Fruit fly (Drosophila melanogaster) whole organism, embryonic: ENCODE results near the gene CG8301.

Source experiments
- Abd-B ChIP-seq: fragments of 200-800 bp; sonication (Bioruptor generic); optimal IDR thresholded peaks from 2 replicates; lab custom pipeline; 2018; ENCODE audit warnings: missing biosample characterization, mild to moderate bottlenecking, missing genetic modification characterization, moderate library complexity
- Ada2b ChIP-seq: fragments of 200-800 bp; sonication (Bioruptor generic); IDR thresholded peaks from 2 replicates; pipeline ENCODE4 v1.3.6; 2022; ENCODE audit warnings: missing biosample characterization, missing genetic modification characterization
- B-H2 ChIP-seq: fragments of 200-800 bp; sonication (Bioruptor generic); optimal IDR thresholded peaks from 2 replicates; lab custom pipeline; 2018; ENCODE audit warnings: missing biosample characterization, mild to moderate bottlenecking, missing genetic modification characterization
- CG10959 ChIP-seq: fragments of 200-800 bp; sonication (Bioruptor generic); IDR thresholded peaks from 2 replicates; pipeline ENCODE4 v1.3.6; 2022; ENCODE audit warnings: missing biosample characterization, missing genetic modification characterization
- CG12769 ChIP-seq: fragments of 200-800 bp; sonication (Bioruptor generic); optimal IDR thresholded peaks from 2 replicates; lab custom pipeline; 2019; ENCODE audit warnings: missing biosample characterization, mild to moderate bottlenecking, missing genetic modification characterization, moderate library complexity
- CG13296 ChIP-seq: fragments of 200-800 bp; sonication (Bioruptor generic); optimal IDR thresholded peaks from 3 replicates; lab custom pipeline; 2018; ENCODE audit warnings: missing biosample characterization, mild to moderate bottlenecking, missing genetic modification characterization
- CG14050 ChIP-seq: fragments of 200-800 bp; sonication (Bioruptor generic); IDR thresholded peaks from 3 replicates; pipeline ENCODE4 v1.3.6; 2022; ENCODE audit warnings: missing biosample characterization, missing genetic modification characterization
- CG15514 ChIP-seq: fragments of 200-800 bp; sonication (Bioruptor generic); optimal IDR thresholded peaks from 3 replicates; lab custom pipeline; 2017; ENCODE audit warnings: missing biosample characterization, missing genetic modification characterization, mild to moderate bottlenecking, moderate library complexity, missing genetic modification reagents
- CG15601 ChIP-seq: fragments of 200-800 bp; sonication (Bioruptor generic); optimal IDR thresholded peaks from 3 replicates; lab custom pipeline; 2019; ENCODE audit warnings: missing biosample characterization, mild to moderate bottlenecking, missing genetic modification characterization, moderate library complexity
- CG16779 ChIP-seq: fragments of 200-800 bp; sonication (Bioruptor generic); IDR thresholded peaks from 2 replicates; pipeline ENCODE4 v1.3.6; 2022; ENCODE audit warnings: missing biosample characterization, missing genetic modification characterization
- CG2199 ChIP-seq: fragments of 200-800 bp; sonication (Bioruptor generic); IDR thresholded peaks from 3 replicates; pipeline ENCODE4 v1.3.6; 2022; ENCODE audit warnings: missing biosample characterization, missing genetic modification characterization
- CG2712 ChIP-seq: fragments of 200-800 bp; optimal IDR thresholded peaks from 3 replicates; lab custom pipeline; 2019; ENCODE audit warnings: missing biosample characterization, mild to moderate bottlenecking, missing genetic modification characterization, moderate library complexity
- CG30431 ChIP-seq: fragments of 200-800 bp; sonication (Bioruptor generic); optimal IDR thresholded peaks from 2 replicates; lab custom pipeline; 2017; ENCODE audit warnings: missing biosample characterization, missing genetic modification characterization
- CG5953 ChIP-seq: fragments of 200-800 bp; sonication (Bioruptor generic); IDR thresholded peaks from 2 replicates; pipeline ENCODE4 v1.3.6; 2022; ENCODE audit warnings: missing biosample characterization, missing genetic modification characterization
- CG7745 ChIP-seq: fragments of 200-800 bp; sonication (Bioruptor generic); optimal IDR thresholded peaks from 2 replicates; lab custom pipeline; 2018; ENCODE audit warnings: missing biosample characterization, mild to moderate bottlenecking, missing genetic modification characterization, moderate library complexity
- CG9437 ChIP-seq: fragments of 200-800 bp; sonication (Bioruptor generic); optimal IDR thresholded peaks from 2 replicates; lab custom pipeline; 2018; ENCODE audit warnings: missing biosample characterization, mild to moderate bottlenecking, missing genetic modification characterization
- Camta ChIP-seq: fragments of 200-800 bp; sonication (Bioruptor generic); optimal IDR thresholded peaks from 2 replicates; lab custom pipeline; 2016; ENCODE audit warnings: missing biosample characterization, missing genetic modification characterization
- Chrac-16 ChIP-seq: fragments of 200-800 bp; sonication (Bioruptor generic); optimal IDR thresholded peaks from 3 replicates; lab custom pipeline; 2016; ENCODE audit warnings: missing biosample characterization, missing genetic modification characterization
- CoRest ChIP-seq: fragments of 200-800 bp; sonication (Bioruptor generic); optimal IDR thresholded peaks from 3 replicates; lab custom pipeline; 2018; ENCODE audit warnings: missing biosample characterization, mild to moderate bottlenecking, missing genetic modification characterization, moderate library complexity
- CrebB ChIP-seq: fragments of 200-800 bp; sonication (Bioruptor generic); optimal IDR thresholded peaks from 3 replicates; lab custom pipeline; 2018; ENCODE audit warnings: missing biosample characterization, mild to moderate bottlenecking, missing genetic modification characterization
- D19A ChIP-seq: fragments of 200-800 bp; optimal IDR thresholded peaks from 3 replicates; lab custom pipeline; 2019; ENCODE audit warnings: missing biosample characterization, mild to moderate bottlenecking, missing genetic modification characterization, moderate library complexity
- Dp ChIP-seq: fragments of 200-800 bp; sonication (Bioruptor generic); optimal IDR thresholded peaks from 2 replicates; lab custom pipeline; 2018; ENCODE audit warnings: missing biosample characterization, mild to moderate bottlenecking, missing genetic modification characterization, moderate library complexity
- E2f2 ChIP-seq: fragments of 200-800 bp; sonication (Bioruptor generic); IDR thresholded peaks from 2 replicates; pipeline ENCODE4 v1.3.6; 2022; ENCODE audit warnings: missing biosample characterization, missing genetic modification characterization
- Fer1 ChIP-seq: fragments of 200-800 bp; sonication (Bioruptor generic); optimal IDR thresholded peaks from 2 replicates; lab custom pipeline; 2017; ENCODE audit warnings: missing biosample characterization, mild to moderate bottlenecking, missing genetic modification characterization
- H2.0 ChIP-seq: fragments of 200-800 bp; sonication (Bioruptor generic); IDR thresholded peaks from 2 replicates; pipeline ENCODE4 v1.3.6; 2022; ENCODE audit warnings: missing biosample characterization, missing genetic modification characterization
- HmgD ChIP-seq: fragments of 200-800 bp; sonication (Bioruptor generic); optimal IDR thresholded peaks from 3 replicates; lab custom pipeline; 2016; ENCODE audit warnings: missing biosample characterization, missing genetic modification characterization
- Mes4 ChIP-seq: fragments of 200-800 bp; sonication (Bioruptor generic); optimal IDR thresholded peaks from 2 replicates; lab custom pipeline; 2016; ENCODE audit warnings: missing biosample characterization, missing genetic modification characterization
- Mrtf ChIP-seq: fragments of 200-800 bp; sonication (Bioruptor generic); IDR thresholded peaks from 3 replicates; pipeline ENCODE4 v1.3.6; 2022; ENCODE audit warnings: missing biosample characterization, missing genetic modification characterization
- Sin3A ChIP-seq: fragments of >200 bp; optimal IDR thresholded peaks from 2 replicates; lab custom pipeline; 2018
- abd-A ChIP-seq: fragments of 200-800 bp; sonication (Bioruptor generic); optimal IDR thresholded peaks from 3 replicates; lab custom pipeline; 2019; ENCODE audit warnings: missing biosample characterization, mild to moderate bottlenecking, missing genetic modification characterization, moderate library complexity
- az2 ChIP-seq: fragments of 200-800 bp; sonication (Bioruptor generic); optimal IDR thresholded peaks from 3 replicates; lab custom pipeline; 2016; ENCODE audit warnings: missing biosample characterization, missing genetic modification characterization
- br ChIP-seq: fragments of >200 bp; optimal IDR thresholded peaks from 2 replicates; lab custom pipeline; 2017
- cato ChIP-seq: fragments of 200-800 bp; sonication (Bioruptor generic); optimal IDR thresholded peaks from 2 replicates; lab custom pipeline; 2016; ENCODE audit warnings: missing biosample characterization, missing genetic modification characterization, borderline replicate concordance
- da ChIP-seq: fragments of 200-800 bp; sonication (Bioruptor generic); optimal IDR thresholded peaks from 2 replicates; lab custom pipeline; 2016; ENCODE audit warnings: missing biosample characterization, missing genetic modification characterization
- dimm ChIP-seq: fragments of 200-800 bp; sonication (Bioruptor generic); IDR thresholded peaks from 2 replicates; pipeline ENCODE4 v1.3.6; 2022; ENCODE audit warnings: missing biosample characterization, missing genetic modification characterization
- disco-r ChIP-seq: fragments of 200-800 bp; sonication (Bioruptor generic); optimal IDR thresholded peaks from 2 replicates; lab custom pipeline; 2016; ENCODE audit warnings: missing biosample characterization, missing genetic modification characterization
- dpn ChIP-seq, 2 experiments: fragments of 200-800 bp; sonication (Bioruptor generic); optimal IDR thresholded peaks; 3 replicates each; lab custom pipeline; 2016; ENCODE audit warnings: missing biosample characterization in 2 of 2, missing genetic modification characterization in 2 of 2
- lbe ChIP-seq: fragments of 200-800 bp; sonication (Bioruptor generic); optimal IDR thresholded peaks from 2 replicates; lab custom pipeline; 2016; ENCODE audit warnings: missing biosample characterization, mild to moderate bottlenecking, missing genetic modification characterization
- lmd ChIP-seq: fragments of 200-800 bp; sonication (Bioruptor generic); IDR thresholded peaks from 2 replicates; pipeline ENCODE4 v1.3.6; 2022; ENCODE audit warnings: missing biosample characterization, missing genetic modification characterization
- luna ChIP-seq: fragments of 200-800 bp; sonication (Bioruptor generic); optimal IDR thresholded peaks from 2 replicates; lab custom pipeline; 2016; ENCODE audit warnings: missing biosample characterization, missing genetic modification characterization
- pnt ChIP-seq: fragments of 200-800 bp; sonication (Bioruptor generic); optimal IDR thresholded peaks from 3 replicates; lab custom pipeline; 2016; ENCODE audit warnings: missing biosample characterization, missing genetic modification characterization
- psq ChIP-seq: fragments of 200-800 bp; sonication (Bioruptor generic); optimal IDR thresholded peaks from 2 replicates; lab custom pipeline; 2017; ENCODE audit warnings: missing biosample characterization, missing genetic modification characterization
- scrt ChIP-seq: fragments of 200-800 bp; sonication (Bioruptor generic); optimal IDR thresholded peaks from 2 replicates; lab custom pipeline; 2018; ENCODE audit warnings: missing biosample characterization, mild to moderate bottlenecking, missing genetic modification characterization, moderate library complexity
- sens ChIP-seq: fragments of 200-800 bp; sonication (Bioruptor generic); peaks from one replicate; lab custom pipeline; 2016; ENCODE audit warnings: missing biosample characterization, missing genetic modification characterization
- slp2 ChIP-seq: fragments of 200-800 bp; sonication (Bioruptor generic); optimal IDR thresholded peaks from 2 replicates; lab custom pipeline; 2016; ENCODE audit warnings: missing biosample characterization, missing genetic modification characterization
- sob ChIP-seq: fragments of 200-800 bp; sonication (Bioruptor generic); IDR thresholded peaks from 2 replicates; pipeline ENCODE4 v1.3.6; 2022; ENCODE audit warnings: missing biosample characterization, missing genetic modification characterization
- sug ChIP-seq: fragments of 200-800 bp; optimal IDR thresholded peaks from 2 replicates; lab custom pipeline; 2019; ENCODE audit warnings: missing biosample characterization, mild to moderate bottlenecking, missing genetic modification characterization, moderate library complexity
- tio ChIP-seq: fragments of 200-800 bp; sonication (Bioruptor generic); optimal IDR thresholded peaks from 2 replicates; lab custom pipeline; 2017; ENCODE audit warnings: missing biosample characterization, missing genetic modification characterization, inconsistent platforms
- unpg ChIP-seq: fragments of 200-800 bp; sonication (Bioruptor generic); optimal IDR thresholded peaks from 3 replicates; lab custom pipeline; 2018; ENCODE audit warnings: missing biosample characterization, mild to moderate bottlenecking, missing genetic modification characterization, moderate library complexity
- usp ChIP-seq: fragments of >200 bp; optimal IDR thresholded peaks from 2 replicates; lab custom pipeline; 2017; ENCODE audit warnings: missing biosample characterization, missing genetic modification characterization
- vvl ChIP-seq: fragments of 200-800 bp; sonication (Bioruptor generic); IDR thresholded peaks from 2 replicates; pipeline ENCODE4 v1.3.6; 2022; ENCODE audit warnings: missing biosample characterization, missing genetic modification characterization
- wor ChIP-seq: fragments of 200-800 bp; sonication (Bioruptor generic); IDR thresholded peaks from 2 replicates; pipeline ENCODE4 v1.3.6; 2022; ENCODE audit warnings: missing biosample characterization, missing genetic modification characterization
- z ChIP-seq: fragments of 200-800 bp; sonication (Bioruptor generic); IDR thresholded peaks from 3 replicates; pipeline ENCODE4 v1.3.6; 2022; ENCODE audit warnings: missing biosample characterization, missing genetic modification characterization

CG8301 gene

DNA sequence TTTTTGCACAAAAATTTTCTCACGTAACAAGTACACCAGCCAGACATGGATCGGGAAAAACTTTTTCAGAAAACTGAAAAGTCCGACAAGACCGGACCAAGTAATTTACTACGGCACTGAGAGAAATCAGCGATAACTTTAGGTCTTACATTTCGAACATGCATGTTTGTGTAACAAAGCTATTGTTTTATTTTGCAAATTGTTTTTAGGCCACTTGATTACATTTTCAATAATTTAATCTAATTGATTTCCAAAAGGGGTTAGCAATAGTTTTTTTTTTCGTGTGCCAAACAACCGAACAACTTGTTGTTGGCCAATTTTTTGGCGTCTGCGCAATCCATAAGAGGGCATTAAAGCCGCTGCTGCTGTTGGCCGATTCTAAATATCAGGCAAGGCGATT, 32.0 kb downstream of the CG8301 start (continued):
- TF ChIP-seq Mrtf (no peak; the same call in 2 of the 3 replicates), da (GFP tag; lab: Kevin White, UChicago) (no peak), CG5953 (no peak), CG9437 (GFP tag; lab: Kevin White, UChicago) (peak; percentile 39), CG12769 (tag; lab: Kevin White, UChicago) (peak; percentile 69), luna (GFP tag; lab: Kevin White, UChicago) (no peak), sug (tag; lab: Kevin White, UChicago) (no peak), z (GFP tag; lab: Robert Waterston, UW) (no peak), E2f2 (GFP tag; lab: Robert Waterston, UW) (0 out of 2 replicates have a peak, but pooled peaks have one; percentile 14), CG13296 (GFP tag; lab: Kevin White, UChicago) (peak; percentile 18), Abd-B (GFP tag; lab: Kevin White, UChicago) (peak; percentile 54), CrebB (no peak), az2 (GFP tag; lab: Kevin White, UChicago) (peak; percentile 47), CG15601 (tag; lab: Kevin White, UChicago) (no peak), Dp (GFP tag; lab: Kevin White, UChicago) (no peak), lbe (GFP tag; lab: Kevin White, UChicago) (peak; percentile 79), CG2199 (GFP tag; lab: Robert Waterston, UW) (no peak), usp (GFP tag; lab: Kevin White, UChicago) (no peak), CG30431 (GFP tag; lab: Kevin White, UChicago) (peak; percentile 33), CG14050 (no peak), tio (peak; percentile 44), unpg (GFP tag; lab: Kevin White, UChicago) (peak; percentile 67), wor (GFP tag; lab: Robert Waterston, UW) (no peak), H2.0 (GFP tag; lab: Robert Waterston, UW) (peak; percentile 31; the same call in 1 of the 2 replicates), pnt (GFP tag; lab: Kevin White, UChicago) (peak; percentile 31)

DNA sequence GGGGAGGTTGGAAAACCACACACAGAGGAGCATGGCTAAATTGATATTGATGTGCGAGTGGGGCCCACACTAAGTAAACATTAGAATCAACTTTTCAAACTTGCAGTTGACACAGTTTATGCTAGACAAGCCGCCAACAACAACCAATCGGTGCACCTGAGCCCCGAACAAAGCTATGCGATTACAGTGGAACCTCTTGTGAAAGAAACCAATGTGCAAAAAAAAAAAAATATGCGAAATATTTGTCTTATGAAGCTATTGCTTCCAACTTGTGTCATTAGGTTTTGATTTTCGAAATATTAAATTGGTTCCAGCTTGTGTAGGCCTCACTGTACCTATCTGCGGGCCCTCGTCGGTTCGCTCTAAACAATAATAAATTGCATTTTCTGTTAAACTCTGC, 37.2 kb downstream of the CG8301 start:
- peak; percentile 66 for TF ChIP-seq CoRest (tag; lab: Kevin White, UChicago)
- TF ChIP-seq B-H2: no peak
- TF ChIP-seq Fer1 (GFP tag; lab: Kevin White, UChicago): peak; percentile 50
- peak; percentile 73 for TF ChIP-seq Camta (GFP tag; lab: Kevin White, UChicago)
- TF ChIP-seq Mes4 (GFP tag; lab: Kevin White, UChicago): peak; percentile 65
- peak; percentile 76 for TF ChIP-seq CG10959 (GFP tag; lab: Robert Waterston, UW)
- peak; percentile 30 for TF ChIP-seq scrt
- TF ChIP-seq Sin3A (lab: Kevin White, UChicago): no peak
- no peak for TF ChIP-seq psq (GFP tag; lab: Kevin White, UChicago)
- TF ChIP-seq CG2712 (tag; lab: Kevin White, UChicago): peak; percentile 62
- TF ChIP-seq lmd (GFP tag; lab: Robert Waterston, UW): peak; percentile 84
- peak; percentile 30 for TF ChIP-seq disco-r
- TF ChIP-seq br (lab: Kevin White, UChicago): no peak
- TF ChIP-seq slp2: peak; percentile 51
- TF ChIP-seq D19A (tag; lab: Kevin White, UChicago): peak; percentile 8
- no peak for TF ChIP-seq HmgD (GFP tag; lab: Kevin White, UChicago)
- TF ChIP-seq wor (GFP tag; lab: Robert Waterston, UW): peak; percentile 73
- TF ChIP-seq dimm (GFP tag; lab: Robert Waterston, UW): peak; percentile 58
- TF ChIP-seq dpn (GFP tag; optimal IDR thresholded peaks at IDR 0.05; lab: Kevin White, UChicago): peak; percentile 67 to 76
- peak; percentile 44 for TF ChIP-seq cato (GFP tag; lab: Kevin White, UChicago)
- peak; percentile 69 for TF ChIP-seq Chrac-16 (GFP tag; lab: Kevin White, UChicago)
- peak; percentile 90 for TF ChIP-seq vvl
- TF ChIP-seq abd-A (tag; lab: Kevin White, UChicago): no peak
- TF ChIP-seq Ada2b (GFP tag; lab: Robert Waterston, UW): peak; percentile 77
- TF ChIP-seq CG16779: no peak
- no peak for TF ChIP-seq CG7745 (tag; lab: Kevin White, UChicago)
- peak; percentile 80 for TF ChIP-seq sob (GFP tag; lab: Robert Waterston, UW)
- peak; percentile 95 for TF ChIP-seq sens
- peak; percentile 22 for TF ChIP-seq CG15514 (GFP tag; lab: Kevin White, UChicago)
